Worm (Caenorhabditis elegans) whole organism, L3 larva: ENCODE measurements around the gene cfap-36.
"Not testable (repeated sequence)": the region's sequence is repeated elsewhere in the genome, so short reads cannot be mapped to it uniquely, and the experiment has no call there.

Experiments used
- R02D3.7 ChIP-seq: fragments of 150-350 bp; optimal IDR thresholded peaks from 2 replicates; lab custom pipeline; 2014; ENCODE audit warnings: missing biosample characterization, missing genetic modification characterization
- ZK546.5 ChIP-seq: sonication (generic microtip); optimal IDR thresholded peaks from 2 replicates; lab custom pipeline; 2017; ENCODE audit warnings: missing biosample characterization, missing genetic modification characterization
- ama-1 ChIP-seq: fragments of 150-350 bp; optimal IDR thresholded peaks from 2 replicates; lab custom pipeline; 2018
- ceh-28 ChIP-seq: fragments of 150-350 bp; optimal IDR thresholded peaks from 2 replicates; lab custom pipeline; 2014; ENCODE audit warnings: missing biosample characterization, missing genetic modification reagents, missing genetic modification characterization
- ceh-82 ChIP-seq: fragments of 150-350 bp; optimal IDR thresholded peaks from 2 replicates; lab custom pipeline; 2014; ENCODE audit warnings: missing biosample characterization, missing genetic modification characterization
- ceh-9 ChIP-seq: sonication (generic microtip); optimal IDR thresholded peaks from 2 replicates; lab custom pipeline; 2018; ENCODE audit warnings: missing biosample characterization, missing genetic modification characterization
- egl-27 ChIP-seq: sonication (generic microtip); optimal IDR thresholded peaks from 4 replicates; lab custom pipeline; 2017; ENCODE audit warnings: missing biosample characterization, missing genetic modification reagents, missing genetic modification characterization
- egl-5 ChIP-seq: fragments of 150-350 bp; optimal IDR thresholded peaks from 2 replicates; lab custom pipeline; 2017; ENCODE audit warnings: missing biosample characterization, missing genetic modification reagents, missing genetic modification characterization, inconsistent platforms
- elt-2 ChIP-seq: sonication (generic microtip); optimal IDR thresholded peaks from 2 replicates; lab custom pipeline; 2016; ENCODE audit warnings: missing genetic modification reagents, mild to moderate bottlenecking, missing genetic modification characterization, missing compliant biosample characterization
- eor-1 ChIP-seq, 2 experiments: fragments of 150-350 bp; optimal IDR thresholded peaks; 2 replicates each; lab custom pipeline; 2014 to 2018; ENCODE audit warnings: missing biosample characterization in 2 of 2, missing genetic modification characterization in 2 of 2
- fkh-10 ChIP-seq: sonication (generic microtip); optimal IDR thresholded peaks from 2 replicates; lab custom pipeline; 2017; ENCODE audit warnings: missing biosample characterization, missing genetic modification reagents, missing genetic modification characterization
- fkh-2 ChIP-seq: fragments of 150-350 bp; optimal IDR thresholded peaks from 2 replicates; lab custom pipeline; 2014; ENCODE audit warnings: missing biosample characterization, missing genetic modification reagents, missing genetic modification characterization
- fos-1 ChIP-seq: fragments of 150-350 bp; optimal IDR thresholded peaks from 2 replicates; lab custom pipeline; 2014; ENCODE audit warnings: missing biosample characterization, missing genetic modification characterization
- jun-1 ChIP-seq: fragments of 150-350 bp; optimal IDR thresholded peaks from 2 replicates; lab custom pipeline; 2014; ENCODE audit warnings: missing biosample characterization, missing genetic modification reagents, missing genetic modification characterization
- lin-15B ChIP-seq: fragments of 150-350 bp; optimal IDR thresholded peaks from 2 replicates; lab custom pipeline; 2014; ENCODE audit warnings: missing biosample characterization, missing genetic modification characterization
- lin-39 ChIP-seq: fragments of 150-350 bp; optimal IDR thresholded peaks from 2 replicates; lab custom pipeline; 2018; ENCODE audit warnings: missing biosample characterization, missing genetic modification reagents, missing genetic modification characterization
- nfya-1 ChIP-seq: sonication (generic microtip); optimal IDR thresholded peaks from 2 replicates; lab custom pipeline; 2017; ENCODE audit warnings: missing genetic modification characterization, mild to moderate bottlenecking, missing compliant biosample characterization, antibody characterized with exemption, moderate library complexity; ENCODE audit not compliant: insufficient read depth
- nhr-11 ChIP-seq: fragments of 150-350 bp; optimal IDR thresholded peaks from 2 replicates; lab custom pipeline; 2014; ENCODE audit warnings: missing biosample characterization, missing genetic modification characterization
- nhr-23 ChIP-seq: fragments of 150-350 bp; optimal IDR thresholded peaks from 2 replicates; lab custom pipeline; 2014; ENCODE audit warnings: missing biosample characterization, missing genetic modification reagents, missing genetic modification characterization
- nhr-25 ChIP-seq: sonication (generic microtip); optimal IDR thresholded peaks from 2 replicates; lab custom pipeline; 2017; ENCODE audit warnings: missing biosample characterization, missing genetic modification characterization
- nhr-28 ChIP-seq: fragments of 150-350 bp; optimal IDR thresholded peaks from 2 replicates; lab custom pipeline; 2014; ENCODE audit warnings: missing biosample characterization, missing genetic modification characterization
- nhr-43 ChIP-seq: sonication (generic microtip); optimal IDR thresholded peaks from 2 replicates; lab custom pipeline; 2016; ENCODE audit warnings: mild to moderate bottlenecking, missing genetic modification characterization, missing compliant biosample characterization; ENCODE audit not compliant: poor library complexity, severe bottlenecking
- nhr-67 ChIP-seq: fragments of 150-350 bp; optimal IDR thresholded peaks from 2 replicates; lab custom pipeline; 2014; ENCODE audit warnings: missing biosample characterization, missing genetic modification characterization
- nhr-76 ChIP-seq: fragments of 150-350 bp; sonication (generic microtip); optimal IDR thresholded peaks from 5 replicates; lab custom pipeline; 2014; ENCODE audit warnings: missing biosample characterization, missing genetic modification characterization
- nhr-77 ChIP-seq: fragments of 150-350 bp; optimal IDR thresholded peaks from 2 replicates; lab custom pipeline; 2014; ENCODE audit warnings: missing biosample characterization, missing genetic modification characterization
- pha-4 ChIP-seq: fragments of 150-350 bp; optimal IDR thresholded peaks from 2 replicates; lab custom pipeline; 2014; ENCODE audit warnings: missing biosample characterization, missing genetic modification reagents, missing genetic modification characterization
- sea-2 ChIP-seq: fragments of 150-350 bp; sonication (generic microtip); optimal IDR thresholded peaks from 4 replicates; lab custom pipeline; 2014; ENCODE audit warnings: missing biosample characterization, missing genetic modification reagents, missing genetic modification characterization
- tbx-2 ChIP-seq: sonication (generic microtip); optimal IDR thresholded peaks from 2 replicates; lab custom pipeline; 2016; ENCODE audit warnings: mild to moderate bottlenecking, missing genetic modification characterization, missing compliant biosample characterization
- unc-62 ChIP-seq: fragments of 150-350 bp; sonication (generic microtip); optimal IDR thresholded peaks from 4 replicates; lab custom pipeline; 2014; ENCODE audit warnings: missing biosample characterization, missing genetic modification reagents, missing genetic modification characterization
- ztf-11 ChIP-seq: fragments of 150-350 bp; optimal IDR thresholded peaks from 2 replicates; lab custom pipeline; 2014; ENCODE audit warnings: missing biosample characterization, missing genetic modification characterization
- ztf-4 ChIP-seq: fragments of 150-350 bp; optimal IDR thresholded peaks from 2 replicates; lab custom pipeline; 2014; ENCODE audit warnings: missing biosample characterization, missing genetic modification characterization

cfap-36 gene

DNA sequence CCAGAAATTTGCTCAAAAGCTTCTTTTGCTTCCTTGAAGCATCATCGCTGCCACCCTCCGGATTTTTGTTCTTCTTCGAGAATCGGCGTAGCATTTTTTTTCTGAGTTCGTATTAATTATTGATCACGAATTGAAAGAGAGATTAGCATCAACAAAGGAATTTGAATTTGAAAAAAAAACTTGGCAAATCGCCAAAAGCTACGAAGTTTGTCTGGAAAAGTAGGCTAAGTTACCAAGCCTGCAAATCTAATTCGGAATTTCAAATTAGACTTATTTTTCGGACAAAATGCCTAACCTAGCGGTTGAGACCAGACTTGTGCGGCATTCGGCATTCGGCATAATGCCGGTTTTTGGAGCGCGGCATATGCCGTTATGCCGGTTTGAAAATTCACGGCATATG lies at the start of gene cfap-36:
TSS of gene cfap-36 (minus strand) at position 101 of the 400 bp plus-strand sequence.
- TF ChIP-seq pha-4 (tag; lab: Kevin White, UChicago) (no peak), nhr-43 (no peak), fos-1 (no peak), nhr-67 (tag; lab: Kevin White, UChicago) (no peak), lin-39 (tag; lab: Kevin White, UChicago) (no peak), fkh-10 (GFP tag; lab: Kevin White, UChicago) (no peak), nhr-77 (tag; lab: Kevin White, UChicago) (no peak), nhr-28 (tag; lab: Kevin White, UChicago) (no peak), ceh-82 (tag; lab: Kevin White, UChicago) (no peak), ZK546.5 (tag; lab: Kevin White, UChicago) (no peak), R02D3.7 (tag; lab: Kevin White, UChicago) (no peak), ceh-9 (tag; lab: Kevin White, UChicago) (no peak), nhr-25 (tag; lab: Kevin White, UChicago) (no peak), tbx-2 (tag; lab: Kevin White, UChicago) (no peak), sea-2 (no peak), unc-62 (GFP tag; lab: Kevin White, UChicago) (no peak), egl-27 (tag; lab: Kevin White, UChicago) (no peak), ztf-11 (tag; lab: Kevin White, UChicago) (no peak)

- TF ChIP-seq elt-2 (tag; lab: Kevin White, UChicago) = no peak
- TF ChIP-seq ztf-4 (tag; lab: Kevin White, UChicago) = no peak
- TF ChIP-seq nhr-11 = no peak
- no peak for TF ChIP-seq egl-27 (tag; lab: Kevin White, UChicago)
- TF ChIP-seq eor-1 (tag; optimal IDR thresholded peaks at IDR 0.05; lab: Kevin White, UChicago) = no peak
- TF ChIP-seq nhr-76 (tag; lab: Kevin White, UChicago) = no peak
Measured at ce11 chrV:219632-220031, 47.6 kb upstream of the cfap-36 start, which contains the start of gene srh-80. TSS of gene srh-80 (plus strand) at chrV:219932.

ce11 chrV:216847-217246 lies 44.8 kb upstream of the cfap-36 start, which contains the start of gene srh-78:
TSS of gene srh-78 (plus strand) at chrV:217147.
- TF ChIP-seq lin-15B (tag; lab: Kevin White, UChicago) (no peak), nhr-76 (tag; lab: Kevin White, UChicago) (no peak), ZK546.5 (tag; lab: Kevin White, UChicago) (no peak), fkh-2 (no peak)

DNA sequence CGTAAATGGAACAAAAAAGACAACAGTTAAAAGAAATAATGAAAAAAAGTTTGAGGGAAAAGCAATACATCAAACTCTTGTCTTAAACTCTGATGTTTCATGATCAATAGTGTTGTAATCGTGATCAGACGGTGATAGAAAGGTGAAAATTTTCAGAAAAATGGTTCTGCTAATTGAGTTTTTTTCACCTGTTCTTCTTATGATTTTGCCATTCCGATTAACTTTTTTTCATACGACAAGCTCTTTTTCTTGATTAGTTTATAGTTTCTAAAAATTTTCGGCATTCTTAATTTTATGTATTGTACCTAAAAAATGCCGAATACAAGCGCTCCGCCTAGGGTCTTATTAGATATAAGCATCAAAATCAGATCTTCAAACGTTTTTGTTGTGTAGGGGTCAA lies 43.7 kb upstream of the cfap-36 start:
- no peak for TF ChIP-seq nhr-25 (tag; lab: Kevin White, UChicago)
- TF ChIP-seq sea-2 = no peak
- TF ChIP-seq ztf-11 (tag; lab: Kevin White, UChicago) = no peak
- TF ChIP-seq nhr-67 (tag; lab: Kevin White, UChicago) = no peak
- TF ChIP-seq ceh-28 (tag; lab: Kevin White, UChicago) = no peak
- no peak for TF ChIP-seq nhr-77 (tag; lab: Kevin White, UChicago)
- no peak for TF ChIP-seq tbx-2 (tag; lab: Kevin White, UChicago)
- TF ChIP-seq R02D3.7 (tag; lab: Kevin White, UChicago) = no peak
- no peak for TF ChIP-seq nhr-23 (tag; lab: Kevin White, UChicago)
- TF ChIP-seq ama-1 (lab: Kevin White, UChicago) = no peak
- TF ChIP-seq ceh-9 (tag; lab: Kevin White, UChicago) = no peak
- TF ChIP-seq jun-1 (tag; lab: Kevin White, UChicago) = no peak
- no peak for TF ChIP-seq nfya-1
- TF ChIP-seq, all 47 proteins: peak for 0

DNA sequence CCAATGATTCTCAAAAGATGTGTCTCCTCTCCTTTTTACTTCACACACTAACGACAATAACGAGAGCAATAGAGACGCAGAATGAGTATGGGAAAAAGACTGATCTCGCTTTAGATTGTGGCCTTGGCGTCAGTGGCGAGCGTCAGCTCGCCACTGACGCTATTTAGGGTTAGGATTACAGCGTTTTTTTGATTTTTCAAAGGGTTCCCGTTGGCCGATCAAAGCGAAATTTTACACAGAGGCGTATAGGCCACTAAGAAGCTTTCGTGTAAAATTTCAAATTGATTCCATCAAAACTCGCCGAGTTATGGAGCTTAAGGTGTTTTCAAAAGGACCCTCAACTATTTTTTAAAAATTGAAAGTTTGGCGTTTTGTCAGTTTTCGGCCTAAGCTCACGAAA lies 40.7 kb upstream of the cfap-36 start, which contains the start of gene DC2.5:
TSS of gene DC2.5 (minus strand) at position 101 of the 400 bp plus-strand sequence.
- TF ChIP-seq jun-1 (tag; lab: Kevin White, UChicago); ceh-9 (tag; lab: Kevin White, UChicago); egl-5: not testable (repeated sequence)
